Fruit fly (Drosophila melanogaster) whole organism, embryonic: ENCODE results near the gene scrt.
A peak's percentile ranks its signal among the peaks of the same experiment; 100 is the strongest.

ENCODE experiments used
- CG32532 ChIP-seq: fragments of 200-800 bp; sonication (Bioruptor generic); IDR thresholded peaks from 2 replicates; pipeline ENCODE4 v1.3.6; 2022; ENCODE audit warnings: missing biosample characterization, missing genetic modification characterization
- CG9797 ChIP-seq: fragments of 200-800 bp; sonication (Bioruptor generic); optimal IDR thresholded peaks from 3 replicates; lab custom pipeline; 2018; ENCODE audit warnings: missing biosample characterization, mild to moderate bottlenecking, missing genetic modification characterization
- Ets65A ChIP-seq: fragments of 200-800 bp; sonication (Bioruptor generic); peaks from one replicate; lab custom pipeline; 2016; ENCODE audit warnings: missing biosample characterization, missing genetic modification characterization

scrt gene

DNA sequence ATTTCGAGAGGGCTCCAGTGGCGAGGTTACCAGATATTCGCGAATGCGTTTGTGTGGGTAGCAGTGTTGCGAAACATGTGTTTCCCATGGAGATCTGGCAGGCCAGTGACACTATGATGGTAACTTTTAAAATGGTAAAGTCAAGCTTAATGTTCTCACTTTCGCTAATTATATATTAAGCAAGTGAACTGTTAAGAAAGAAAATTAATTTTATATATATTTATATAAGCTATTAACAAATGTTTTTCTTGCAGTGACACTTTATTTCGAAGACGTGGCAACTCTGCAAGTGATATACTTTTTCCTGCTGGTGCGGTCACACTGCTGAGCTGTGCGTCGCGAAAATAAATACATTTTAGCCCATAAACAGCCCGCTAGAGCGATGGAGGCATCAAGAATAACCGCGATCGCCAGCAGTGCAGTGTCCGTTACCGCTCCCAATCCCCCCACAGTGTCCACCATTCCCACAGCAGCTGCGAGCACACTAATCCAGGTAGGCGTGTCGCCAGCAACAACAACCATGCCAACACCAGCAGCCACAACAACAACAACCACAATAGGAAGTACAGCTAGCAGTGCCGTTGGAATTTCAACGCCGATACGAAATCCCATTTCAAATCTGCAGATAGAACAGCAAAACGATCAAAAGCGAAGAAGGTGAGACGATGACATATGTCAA lies 56.7 kb downstream of the scrt start, which contains the start of the genes CG11593 and Rcd5 (continued):
- TF ChIP-seq CG32532 (GFP tag; lab: Robert Waterston, UW) (peak; percentile 87), CG9797 (peak; percentile 87), Ets65A (peak; percentile 51)
